Worm (Caenorhabditis elegans): ENCODE measurements around the gene gap-2.
A peak's percentile ranks its signal among the peaks of the same experiment; 100 is the strongest.

The gap-2 gene

DNA sequence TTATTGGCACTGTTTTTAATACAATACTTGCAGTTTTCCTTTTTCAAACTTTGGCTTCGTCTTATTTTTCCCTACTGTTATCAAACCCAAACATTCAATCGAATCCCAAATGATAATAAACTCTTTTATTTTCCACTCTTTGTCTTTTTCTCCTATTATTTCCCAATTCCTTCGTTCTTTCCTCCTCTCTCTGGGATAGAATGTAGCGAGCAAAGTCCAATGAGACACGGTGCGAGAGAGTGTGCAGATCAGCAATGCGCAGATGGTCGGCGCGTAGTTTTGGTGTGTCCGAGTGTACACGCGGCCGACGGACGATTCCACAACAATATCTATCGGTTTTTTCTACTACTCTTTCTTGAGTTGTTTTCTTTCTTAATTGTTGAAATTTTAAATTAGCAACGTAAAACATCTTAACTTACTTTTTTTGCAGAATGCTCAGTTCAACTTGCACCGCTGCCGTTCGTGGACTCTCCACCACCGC lies 41.2 kb upstream of the gap-2 start, which contains the start of gene B0272.3 (continued):
- TF ChIP-seq ceh-62 (tag; optimal IDR thresholded peaks at IDR 0.05) (no peak), T26A8.4 (GFP tag; IDR thresholded peaks at IDR 0.05) (no peak), nhr-11 (tag; optimal IDR thresholded peaks at IDR 0.05) (peak; percentile 83), mep-1 (tag; optimal IDR thresholded peaks at IDR 0.05) (peak; percentile 76), nhr-42 (GFP tag; IDR thresholded peaks at IDR 0.05) (no peak), unc-62 (GFP tag; optimal IDR thresholded peaks at IDR 0.05 in 1 of 2) (peak in 1 of 2 experiments; percentile 50), unc-62 (tag; optimal IDR thresholded peaks at IDR 0.05) (no peak), dve-1 (tag; optimal IDR thresholded peaks at IDR 0.05; ENCODE audit: insufficient read depth) (peak; percentile 91), nhr-28 (tag; optimal IDR thresholded peaks at IDR 0.05) (peak; percentile 95), hmg-1.1 (GFP tag; IDR thresholded peaks at IDR 0.05) (no peak), hif-1 (tag; optimal IDR thresholded peaks at IDR 0.05) (peak in 1 of 2 experiments; percentile 6), unc-130 (GFP tag; optimal IDR thresholded peaks at IDR 0.05) (no peak), ceh-32 (tag; optimal IDR thresholded peaks at IDR 0.05; ENCODE audit: poor library complexity) (no peak), ces-1 (GFP tag; optimal IDR thresholded peaks at IDR 0.05) (no peak), madf-5 (GFP tag; IDR thresholded peaks at IDR 0.05) (no peak), pqm-1 (tag; optimal IDR thresholded peaks at IDR 0.05) (peak; percentile 63), sdz-12 (GFP tag; optimal IDR thresholded peaks at IDR 0.05) (no peak), mes-2 (tag; optimal IDR thresholded peaks at IDR 0.05; ENCODE audit: poor library complexity, severe bottlenecking) (no peak), ceh-44 (GFP tag; IDR thresholded peaks at IDR 0.05) (no peak), skn-1 (tag; optimal IDR thresholded peaks at IDR 0.05) (no peak), Y48G9A.11 (GFP tag; IDR thresholded peaks at IDR 0.05) (no peak), ZK546.5 (tag; optimal IDR thresholded peaks at IDR 0.05) (no peak), nhr-10 (tag; optimal IDR thresholded peaks at IDR 0.05) (no peak), F49E8.2 (tag; optimal IDR thresholded peaks at IDR 0.05; ENCODE audit: borderline replicate concordance) (no peak), nhr-6 (tag; optimal IDR thresholded peaks at IDR 0.05) (peak; percentile 10), pha-4 (GFP tag; IDR thresholded peaks at IDR 0.05) (peak; percentile 61; the same call in 1 of the 2 replicates), pha-4 (tag; optimal IDR thresholded peaks at IDR 0.05) (no peak), ceh-28 (tag; optimal IDR thresholded peaks at IDR 0.05) (no peak), nhr-48 (tag; optimal IDR thresholded peaks at IDR 0.05) (peak; percentile 44), madf-9 (GFP tag; conservative IDR thresholded peaks at IDR 0.05) (no peak), aly-2 (tag; optimal IDR thresholded peaks at IDR 0.05) (no peak), F26F4.8 (GFP tag; conservative IDR thresholded peaks at IDR 0.05) (no peak), gei-8 (GFP tag; optimal IDR thresholded peaks at IDR 0.05) (no peak), daf-8 (GFP tag; IDR thresholded peaks at IDR 0.05) (no peak), nhr-77 (tag; optimal IDR thresholded peaks at IDR 0.05) (peak; percentile 68), ceh-20 (GFP tag; IDR thresholded peaks at IDR 0.05) (no peak), zag-1 (tag; optimal IDR thresholded peaks at IDR 0.05) (no peak), unc-39 (tag; optimal IDR thresholded peaks at IDR 0.05) (no peak), F10B5.3 (tag; optimal IDR thresholded peaks at IDR 0.05) (no peak), spr-1 (tag; optimal IDR thresholded peaks at IDR 0.05) (peak; percentile 2), mxl-2 (GFP tag; conservative IDR thresholded peaks at IDR 0.05) (no peak), nhr-25 (tag; optimal IDR thresholded peaks at IDR 0.05; ENCODE audit: borderline replicate concordance, insufficient read depth) (peak; percentile 41), mdt-29 (GFP tag; IDR thresholded peaks at IDR 0.05) (no peak), ZK337.2 (GFP tag; IDR thresholded peaks at IDR 0.05) (no peak), jun-1 (tag; optimal IDR thresholded peaks at IDR 0.05) (no peak), lsy-2 (tag; optimal IDR thresholded peaks at IDR 0.05) (peak in 1 of 2 experiments; percentile 4), lin-39 (tag; optimal IDR thresholded peaks at IDR 0.05) (no peak), attf-4 (tag; optimal IDR thresholded peaks at IDR 0.05) (no peak), nhr-102 (tag; optimal IDR thresholded peaks at IDR 0.05) (peak; percentile 66), nhr-76 (tag; optimal IDR thresholded peaks at IDR 0.05) (no peak), mxl-3 (GFP tag; optimal IDR thresholded peaks at IDR 0.05) (peak; percentile 76)
